Worm (Caenorhabditis elegans) whole organism, young adult: ENCODE results near the gene hst-3.2.

Source experiments
- aptf-2 ChIP-seq: fragments of 200-800 bp; sonication (Bioruptor generic); conservative IDR thresholded peaks from 2 replicates; pipeline ENCODE4 v1.3.6; 2022; ENCODE audit warnings: missing genetic modification reagents, missing genetic modification characterization, missing compliant biosample characterization
- lsy-27 ChIP-seq: sonication (generic microtip); optimal IDR thresholded peaks from 2 replicates; lab custom pipeline; 2017; ENCODE audit warnings: missing genetic modification characterization, mild to moderate bottlenecking, missing compliant biosample characterization, antibody characterized with exemption, missing genotype, borderline replicate concordance; ENCODE audit not compliant: insufficient read depth
- mxl-1 ChIP-seq: sonication (generic microtip); optimal IDR thresholded peaks from 2 replicates; lab custom pipeline; 2016; ENCODE audit warnings: missing genetic modification characterization, missing compliant biosample characterization
- tbx-9 ChIP-seq: sonication (generic microtip); optimal IDR thresholded peaks from 2 replicates; lab custom pipeline; 2016; ENCODE audit warnings: borderline replicate concordance, missing genetic modification characterization, inconsistent platforms, missing compliant biosample characterization
- tlf-1 ChIP-seq: fragments of 200-800 bp; sonication (Bioruptor generic); optimal IDR thresholded peaks from 2 replicates; lab custom pipeline; 2018; ENCODE audit warnings: mild to moderate bottlenecking, missing genetic modification characterization, missing compliant biosample characterization

ce11 chrX:2925950-2926349, 2.2 kb upstream of the hst-3.2 start:
- TF ChIP-seq tbx-9 (tag; lab: Kevin White, UChicago) (no peak), mxl-1 (tag; lab: Kevin White, UChicago) (no peak), lsy-27 (tag; lab: Kevin White, UChicago) (no peak), tlf-1 (GFP tag; lab: Kevin White, UChicago) (no peak), aptf-2 (GFP tag; lab: Robert Waterston, UW) (no peak)
